Worm (Caenorhabditis elegans) whole organism, L4 larva: Measurements from ENCODE around the gene F23B2.10.

Experiments
- D1046.2 ChIP-seq: fragments of 200-800 bp; sonication (Bioruptor generic); IDR thresholded peaks from 2 replicates; pipeline ENCODE4 v1.3.6; 2022; ENCODE audit warnings: missing genetic modification characterization, missing compliant biosample characterization
- F10B5.3 ChIP-seq: sonication (generic microtip); optimal IDR thresholded peaks from 2 replicates; lab custom pipeline; 2016; ENCODE audit warnings: mild to moderate bottlenecking, missing genetic modification characterization, missing compliant biosample characterization
- F37D6.2 ChIP-seq: sonication (generic microtip); optimal IDR thresholded peaks from 2 replicates; lab custom pipeline; 2016; ENCODE audit warnings: mild to moderate bottlenecking, missing genetic modification characterization, missing compliant biosample characterization
- F49E8.2 ChIP-seq: sonication (generic microtip); optimal IDR thresholded peaks from 2 replicates; lab custom pipeline; 2016; ENCODE audit warnings: missing compliant biosample characterization, mild to moderate bottlenecking, missing genetic modification characterization, borderline replicate concordance
- R02D3.7 ChIP-seq: fragments of 150-350 bp; sonication (generic microtip); optimal IDR thresholded peaks from 3 replicates; lab custom pipeline; 2014; ENCODE audit warnings: missing biosample characterization, missing genetic modification characterization
- T20F7.1 ChIP-seq: fragments of 200-800 bp; sonication (Bioruptor generic); optimal IDR thresholded peaks from 2 replicates; lab custom pipeline; 2018; ENCODE audit warnings: mild to moderate bottlenecking, missing genetic modification characterization, missing compliant biosample characterization
- Y5F2A.4 ChIP-seq: fragments of 200-800 bp; sonication (Bioruptor generic); optimal IDR thresholded peaks from 2 replicates; lab custom pipeline; 2018; ENCODE audit warnings: mild to moderate bottlenecking, missing genetic modification characterization, missing compliant biosample characterization
- ZK337.2 ChIP-seq: fragments of 200-800 bp; sonication (Bioruptor generic); IDR thresholded peaks from 2 replicates; pipeline ENCODE4 v1.3.6; 2022; ENCODE audit warnings: missing genetic modification reagents, missing genetic modification characterization, missing compliant biosample characterization
- aha-1 ChIP-seq: fragments of 150-350 bp; peaks from one replicate; lab custom pipeline; 2014; ENCODE audit warnings: missing biosample characterization, missing genetic modification characterization
- aly-2 ChIP-seq: sonication (generic microtip); optimal IDR thresholded peaks from 2 replicates; lab custom pipeline; 2018; ENCODE audit warnings: missing biosample characterization, missing genetic modification characterization
- ceh-20 ChIP-seq: fragments of 200-800 bp; sonication (Bioruptor generic); IDR thresholded peaks from 2 replicates; pipeline ENCODE4 v1.3.6; 2022; ENCODE audit warnings: missing genetic modification reagents, missing genetic modification characterization, missing compliant biosample characterization
- ceh-28 ChIP-seq: fragments of 150-350 bp; optimal IDR thresholded peaks from 2 replicates; lab custom pipeline; 2014; ENCODE audit warnings: missing biosample characterization, missing genetic modification reagents, missing genetic modification characterization
- ceh-62 ChIP-seq: sonication (generic microtip); optimal IDR thresholded peaks from 2 replicates; lab custom pipeline; 2017; ENCODE audit warnings: missing biosample characterization, missing genetic modification characterization
- cey-2 ChIP-seq: sonication (generic microtip); optimal IDR thresholded peaks from 3 replicates; lab custom pipeline; 2017; ENCODE audit warnings: missing genetic modification characterization, mild to moderate bottlenecking, missing compliant biosample characterization, antibody characterized with exemption, borderline replicate concordance; ENCODE audit not compliant: insufficient read depth
- ctbp-1 ChIP-seq: fragments of 200-800 bp; sonication (Bioruptor generic); IDR thresholded peaks from 2 replicates; pipeline ENCODE4 v1.3.6; 2022; ENCODE audit warnings: missing genetic modification reagents, missing genetic modification characterization, missing compliant biosample characterization
- daf-12 ChIP-seq: fragments of 150-350 bp; optimal IDR thresholded peaks from 2 replicates; lab custom pipeline; 2014; ENCODE audit warnings: missing biosample characterization, missing genetic modification reagents, missing genetic modification characterization
- daf-16 ChIP-seq, 3 experiments: sonication (generic microtip); optimal IDR thresholded peaks; 2 replicates each; lab custom pipeline; 2016 to 2017; ENCODE audit warnings: missing genetic modification characterization in 3 of 3, missing genetic modification reagents in 3 of 3, mild to moderate bottlenecking in 2 of 3, missing compliant biosample characterization in 2 of 3, missing biosample characterization in 1 of 3, moderate library complexity in 1 of 3
- daf-8 ChIP-seq: fragments of 200-800 bp; sonication (Bioruptor generic); IDR thresholded peaks from 2 replicates; pipeline ENCODE4 v1.3.6; 2022; ENCODE audit warnings: missing genetic modification characterization, missing compliant biosample characterization
- dmd-6 ChIP-seq: fragments of 200-800 bp; sonication (Bioruptor generic); IDR thresholded peaks from 2 replicates; pipeline ENCODE4 v1.3.6; 2022; ENCODE audit warnings: missing genetic modification reagents, missing genetic modification characterization, missing compliant biosample characterization
- duxl-1 ChIP-seq: sonication (generic microtip); optimal IDR thresholded peaks from 2 replicates; lab custom pipeline; 2016; ENCODE audit warnings: mild to moderate bottlenecking, missing genetic modification characterization, moderate library complexity, missing compliant biosample characterization; ENCODE audit not compliant: poor library complexity
- egl-43 ChIP-seq: fragments of 200-800 bp; sonication (Bioruptor generic); IDR thresholded peaks from 2 replicates; pipeline ENCODE4 v1.3.6; 2022; ENCODE audit warnings: missing genetic modification reagents, missing genetic modification characterization, missing compliant biosample characterization
- fkh-10 ChIP-seq: fragments of 150-350 bp; optimal IDR thresholded peaks from 2 replicates; lab custom pipeline; 2014; ENCODE audit warnings: missing biosample characterization, missing genetic modification reagents, missing genetic modification characterization
- fos-1 ChIP-seq: fragments of 150-350 bp; optimal IDR thresholded peaks from 2 replicates; lab custom pipeline; 2014; ENCODE audit warnings: missing biosample characterization, missing genetic modification characterization
- hif-1 ChIP-seq, 2 experiments: sonication (generic microtip); optimal IDR thresholded peaks; 2 replicates each; lab custom pipeline; 2016 to 2017; ENCODE audit warnings: missing compliant biosample characterization in 2 of 2, missing genetic modification characterization in 2 of 2, missing genetic modification reagents in 2 of 2, missing genotype in 2 of 2, mild to moderate bottlenecking in 1 of 2
- hlh-11 ChIP-seq: fragments of 200-800 bp; sonication (Bioruptor generic); optimal IDR thresholded peaks from 2 replicates; lab custom pipeline; 2018; ENCODE audit warnings: mild to moderate bottlenecking, missing genetic modification characterization, missing compliant biosample characterization
- jun-1 ChIP-seq: fragments of 150-350 bp; optimal IDR thresholded peaks from 2 replicates; lab custom pipeline; 2014; ENCODE audit warnings: missing biosample characterization, missing genetic modification reagents, missing genetic modification characterization
- lin-1 ChIP-seq: fragments of 200-800 bp; sonication (Bioruptor generic); IDR thresholded peaks from 2 replicates; pipeline ENCODE4 v1.3.6; 2022; ENCODE audit warnings: missing genetic modification reagents, missing genetic modification characterization, missing compliant biosample characterization
- lin-13 ChIP-seq: fragments of 150-350 bp; optimal IDR thresholded peaks from 2 replicates; lab custom pipeline; 2014; ENCODE audit warnings: missing biosample characterization, missing genetic modification reagents, missing genetic modification characterization
- mdl-1 ChIP-seq, 2 experiments: fragments of 150-350 bp in 1 of 2; sonication (generic microtip) in 1 of 2; optimal IDR thresholded peaks; 2 replicates each; lab custom pipeline; 2014 to 2017; ENCODE audit warnings: missing biosample characterization in 2 of 2, missing genetic modification characterization in 2 of 2
- mep-1 ChIP-seq: fragments of 150-350 bp; sonication (generic microtip); optimal IDR thresholded peaks from 3 replicates; lab custom pipeline; 2014; ENCODE audit warnings: missing biosample characterization, missing genetic modification characterization
- mes-2 ChIP-seq: sonication (generic microtip); optimal IDR thresholded peaks from 2 replicates; lab custom pipeline; 2016; ENCODE audit warnings: missing genotype, mild to moderate bottlenecking, missing genetic modification characterization, missing compliant biosample characterization; ENCODE audit not compliant: poor library complexity, severe bottlenecking
- mxl-3 ChIP-seq: fragments of 200-800 bp; sonication (Bioruptor generic); optimal IDR thresholded peaks from 2 replicates; lab custom pipeline; 2018; ENCODE audit warnings: mild to moderate bottlenecking, missing genetic modification characterization, missing compliant biosample characterization
- nhr-10 ChIP-seq: fragments of 150-350 bp; optimal IDR thresholded peaks from 2 replicates; lab custom pipeline; 2014; ENCODE audit warnings: missing biosample characterization, missing genetic modification characterization
- nhr-28 ChIP-seq: fragments of 150-350 bp; optimal IDR thresholded peaks from 2 replicates; lab custom pipeline; 2014; ENCODE audit warnings: missing biosample characterization, missing genetic modification characterization
- nhr-42 ChIP-seq: fragments of 200-800 bp; sonication (Bioruptor generic); IDR thresholded peaks from 2 replicates; pipeline ENCODE4 v1.3.6; 2022; ENCODE audit warnings: missing genetic modification characterization, missing compliant biosample characterization
- nhr-77 ChIP-seq: fragments of 150-350 bp; optimal IDR thresholded peaks from 2 replicates; lab custom pipeline; 2014; ENCODE audit warnings: missing biosample characterization, missing genetic modification characterization
- php-3 ChIP-seq: fragments of 200-800 bp; sonication (Bioruptor generic); IDR thresholded peaks from 2 replicates; pipeline ENCODE4 v1.3.6; 2022; ENCODE audit warnings: missing genetic modification reagents, missing genetic modification characterization, missing compliant biosample characterization
- set-16 ChIP-seq: fragments of 200-800 bp; sonication (Bioruptor generic); IDR thresholded peaks from 2 replicates; pipeline ENCODE4 v1.3.6; 2022; ENCODE audit warnings: missing genetic modification reagents, missing genetic modification characterization, missing compliant biosample characterization
- spr-1 ChIP-seq: sonication (generic microtip); optimal IDR thresholded peaks from 2 replicates; lab custom pipeline; 2016; ENCODE audit warnings: mild to moderate bottlenecking, missing genetic modification characterization, missing compliant biosample characterization
- spr-3 ChIP-seq: fragments of 200-800 bp; sonication (Bioruptor generic); optimal IDR thresholded peaks from 2 replicates; lab custom pipeline; 2018; ENCODE audit warnings: mild to moderate bottlenecking, missing genetic modification characterization, missing compliant biosample characterization
- tag-97 ChIP-seq: fragments of 200-800 bp; sonication (Bioruptor generic); IDR thresholded peaks from 2 replicates; pipeline ENCODE4 v1.3.6; 2022; ENCODE audit warnings: missing genetic modification characterization, missing compliant biosample characterization
- tra-1 ChIP-seq: fragments of 200-800 bp; sonication (Bioruptor generic); IDR thresholded peaks from 2 replicates; pipeline ENCODE4 v1.3.6; 2022; ENCODE audit warnings: missing genetic modification reagents, missing genetic modification characterization, missing compliant biosample characterization
- unc-62 ChIP-seq, 3 experiments: fragments of 150-350 bp in 1 of 3; sonication (generic microtip); optimal IDR thresholded peaks in 2 of 3; peaks in 1 of 3; 1 replicate in 1 of 3; 2 replicates in 2 of 3; lab custom pipeline; 2014 to 2017; ENCODE audit warnings: missing biosample characterization in 3 of 3, missing genetic modification characterization in 3 of 3, missing genetic modification reagents in 3 of 3, missing genotype in 1 of 3
- vab-7 ChIP-seq: fragments of 200-800 bp; sonication (Bioruptor generic); IDR thresholded peaks from 2 replicates; pipeline ENCODE4 v1.3.6; 2022; ENCODE audit warnings: missing genetic modification reagents, missing genetic modification characterization, missing compliant biosample characterization
- zfp-3 ChIP-seq: fragments of 200-800 bp; sonication (Bioruptor generic); conservative IDR thresholded peaks from 2 replicates; pipeline ENCODE4 v1.3.6; 2022; ENCODE audit warnings: missing genetic modification reagents, missing genetic modification characterization, missing compliant biosample characterization
- zip-2 ChIP-seq: fragments of 150-350 bp; optimal IDR thresholded peaks from 2 replicates; lab custom pipeline; 2014; ENCODE audit warnings: missing biosample characterization, missing genetic modification characterization

Gene F23B2.10

ce11 chrIV:9198136-9198535 lies 44.0 kb upstream of the F23B2.10 start (continued):
- TF ChIP-seq zfp-3 (GFP tag; lab: Robert Waterston, UW) (0 out of 2 replicates have a peak, but pooled peaks have one; percentile 34), tag-97 (no peak), ctbp-1 (GFP tag; lab: Robert Waterston, UW) (no peak), nhr-10 (tag; lab: Kevin White, UChicago) (peak; percentile 57), mxl-3 (GFP tag; lab: Kevin White, UChicago) (peak; percentile 49), ZK337.2 (no peak), set-16 (no peak; the same call in 1 of the 2 replicates), nhr-77 (tag; lab: Kevin White, UChicago) (peak; percentile 75), nhr-42 (GFP tag; lab: Robert Waterston, UW) (no peak), duxl-1 (tag; lab: Kevin White, UChicago) (no peak), lin-13 (GFP tag; lab: Kevin White, UChicago) (peak; percentile 6), spr-1 (tag; lab: Kevin White, UChicago) (no peak), ceh-28 (no peak), spr-3 (GFP tag; lab: Kevin White, UChicago) (no peak), zip-2 (tag; lab: Kevin White, UChicago) (no peak)

- TF ChIP-seq php-3 (GFP tag; lab: Robert Waterston, UW) (0 out of 2 replicates have a peak, but pooled peaks have one; percentile 30), R02D3.7 (tag; lab: Kevin White, UChicago) (no peak), ctbp-1 (GFP tag; lab: Robert Waterston, UW) (peak; percentile 52), Y5F2A.4 (no peak), aha-1 (tag; lab: Kevin White, UChicago) (peak; percentile 97), F10B5.3 (tag; lab: Kevin White, UChicago) (no peak), zfp-3 (GFP tag; lab: Robert Waterston, UW) (0 out of 2 replicates have a peak, but pooled peaks have one; percentile 9), daf-8 (no peak), mep-1 (tag; lab: Kevin White, UChicago) (peak; percentile 56), nhr-28 (tag; lab: Kevin White, UChicago) (peak; percentile 18), F37D6.2 (tag; lab: Kevin White, UChicago) (peak; percentile 16), T20F7.1 (GFP tag; lab: Kevin White, UChicago) (no peak), daf-16 (GFP tag; optimal IDR thresholded peaks at IDR 0.05; lab: Kevin White, UChicago) (peak in 1 of 2 experiments; percentile 44), daf-16 (tag; optimal IDR thresholded peaks at IDR 0.05; lab: Kevin White, UChicago) (peak; percentile 42), mes-2 (tag; lab: Kevin White, UChicago) (peak; percentile 82), hif-1 (tag; optimal IDR thresholded peaks at IDR 0.05; lab: Kevin White, UChicago) (peak in 1 of 2 experiments; percentile 69), lin-1 (peak; percentile 49; the same call in 1 of the 2 replicates), D1046.2 (GFP tag; lab: Robert Waterston, UW) (no peak), fkh-10 (GFP tag; lab: Kevin White, UChicago) (peak; percentile 5), jun-1 (peak; percentile 41), tra-1 (GFP tag; lab: Robert Waterston, UW) (peak; percentile 65; the same call in 1 of the 2 replicates), vab-7 (GFP tag; lab: Robert Waterston, UW) (peak; percentile 52; the same call in 1 of the 2 replicates), duxl-1 (tag; lab: Kevin White, UChicago) (peak; percentile 18), aly-2 (no peak), nhr-42 (GFP tag; lab: Robert Waterston, UW) (0 out of 2 replicates have a peak, but pooled peaks have one; percentile 33), hlh-11 (tag; lab: Kevin White, UChicago) (peak; percentile 67), F49E8.2 (tag; lab: Kevin White, UChicago) (no peak), mdl-1 (tag; optimal IDR thresholded peaks at IDR 0.05; lab: Kevin White, UChicago) (peak in 1 of 2 experiments; percentile 45), cey-2 (tag; lab: Kevin White, UChicago) (no peak), daf-12 (no peak), unc-62 (GFP tag; optimal IDR thresholded peaks at IDR 0.05 in 1 of 2; lab: Kevin White, UChicago) (peak in 1 of 2 experiments; percentile 14), unc-62 (tag; optimal IDR thresholded peaks at IDR 0.05; lab: Kevin White, UChicago) (no peak), lin-13 (GFP tag; lab: Kevin White, UChicago) (peak; percentile 23), ceh-28 (no peak), mxl-3 (GFP tag; lab: Kevin White, UChicago) (no peak), ceh-62 (no peak), egl-43 (GFP tag; lab: Robert Waterston, UW) (peak; percentile 82), dmd-6 (peak; percentile 71), fos-1 (tag; lab: Kevin White, UChicago) (no peak), ceh-20 (GFP tag; lab: Robert Waterston, UW) (peak; percentile 77; the same call in 1 of the 2 replicates)
Measured at ce11 chrIV:9196755-9197154, 42.6 kb upstream of the F23B2.10 start.
